Fruit fly (Drosophila melanogaster) S2 (cell line): ENCODE data around the gene Mipp2.

ENCODE experiments used
- CG8478 ChIP-seq: fragments of >200 bp; optimal IDR thresholded peaks from 2 replicates; lab custom pipeline; 2018
- CTCF ChIP-seq, 2 experiments: fragments of >200 bp; optimal IDR thresholded peaks; 2 replicates each; lab custom pipeline; 2018

dm6 chrX:6050282-6050934 is 40.9 kb downstream of the Mipp2 start, which contains the start of gene CG5921:
- TF ChIP-seq CG8478 (lab: Kevin White, UChicago) = no peak
- TF ChIP-seq CTCF (optimal IDR thresholded peaks at IDR 0.05; lab: Kevin White, UChicago) = no peak
